Worm (Caenorhabditis elegans) whole organism, young adult: ENCODE results near the gene M01F1.8.
A peak's percentile ranks its signal among the peaks of the same experiment; 100 is the strongest.

Source experiments
- B0261.1 ChIP-seq: sonication (generic microtip); optimal IDR thresholded peaks from 2 replicates; lab custom pipeline; 2016; ENCODE audit warnings: mild to moderate bottlenecking, missing genetic modification characterization, moderate library complexity, missing compliant biosample characterization
- C06A6.2 ChIP-seq: fragments of 200-800 bp; sonication (Bioruptor generic); conservative IDR thresholded peaks from 2 replicates; pipeline ENCODE4 v1.3.6; 2022; ENCODE audit warnings: missing genetic modification characterization, missing compliant biosample characterization
- C17E4.6 ChIP-seq: fragments of 200-800 bp; sonication (Bioruptor generic); IDR thresholded peaks from 2 replicates; pipeline ENCODE4 v1.3.6; 2022; ENCODE audit warnings: missing genetic modification reagents, missing genetic modification characterization, missing compliant biosample characterization
- D2030.7 ChIP-seq: fragments of 200-800 bp; sonication (Bioruptor generic); IDR thresholded peaks from 2 replicates; pipeline ENCODE4 v1.3.6; 2022; ENCODE audit warnings: missing genetic modification reagents, missing genetic modification characterization, missing compliant biosample characterization
- F22D6.2 ChIP-seq: sonication (generic microtip); optimal IDR thresholded peaks from 2 replicates; lab custom pipeline; 2016; ENCODE audit warnings: mild to moderate bottlenecking, missing genetic modification characterization, missing compliant biosample characterization
- F33H1.4 ChIP-seq: fragments of 200-800 bp; sonication (Bioruptor generic); IDR thresholded peaks from 2 replicates; pipeline ENCODE4 v1.3.6; 2022; ENCODE audit warnings: missing genetic modification reagents, missing genetic modification characterization, missing compliant biosample characterization
- F39B2.1 ChIP-seq: fragments of 200-800 bp; sonication (Bioruptor generic); IDR thresholded peaks from 2 replicates; pipeline ENCODE4 v1.3.6; 2022; ENCODE audit warnings: missing genetic modification reagents, missing genetic modification characterization, missing compliant biosample characterization
- F49E8.2 ChIP-seq: sonication (generic microtip); optimal IDR thresholded peaks from 3 replicates; lab custom pipeline; 2017; ENCODE audit warnings: missing genetic modification characterization, mild to moderate bottlenecking, missing compliant biosample characterization, antibody characterized with exemption, moderate library complexity; ENCODE audit not compliant: insufficient read depth
- K12H6.12 ChIP-seq: fragments of 200-800 bp; sonication (Bioruptor generic); optimal IDR thresholded peaks from 2 replicates; lab custom pipeline; 2018; ENCODE audit warnings: mild to moderate bottlenecking, missing genetic modification characterization, missing compliant biosample characterization
- Y53F4B.3 ChIP-seq: fragments of 200-800 bp; sonication (Bioruptor generic); IDR thresholded peaks from 2 replicates; pipeline ENCODE4 v1.3.6; 2022; ENCODE audit warnings: missing genetic modification reagents, missing genetic modification characterization, missing compliant biosample characterization
- Y53G8AR.9 ChIP-seq: fragments of 200-800 bp; sonication (Bioruptor generic); conservative IDR thresholded peaks from 2 replicates; pipeline ENCODE4 v1.3.6; 2022; ENCODE audit warnings: missing genetic modification reagents, missing genetic modification characterization, missing compliant biosample characterization
- aptf-2 ChIP-seq: fragments of 200-800 bp; sonication (Bioruptor generic); conservative IDR thresholded peaks from 2 replicates; pipeline ENCODE4 v1.3.6; 2022; ENCODE audit warnings: missing genetic modification reagents, missing genetic modification characterization, missing compliant biosample characterization
- aptf-3 ChIP-seq: fragments of 200-800 bp; sonication (Bioruptor generic); IDR thresholded peaks from 2 replicates; pipeline ENCODE4 v1.3.6; 2022; ENCODE audit warnings: missing genetic modification characterization, missing compliant biosample characterization
- bed-1 ChIP-seq: fragments of 200-800 bp; sonication (Bioruptor generic); IDR thresholded peaks from 2 replicates; pipeline ENCODE4 v1.3.6; 2022; ENCODE audit warnings: missing genetic modification reagents, missing genetic modification characterization, missing compliant biosample characterization
- bed-2 ChIP-seq: fragments of 200-800 bp; sonication (Bioruptor generic); IDR thresholded peaks from 2 replicates; pipeline ENCODE4 v1.3.6; 2022; ENCODE audit warnings: missing genetic modification reagents, missing genetic modification characterization, missing compliant biosample characterization
- cebp-1 ChIP-seq, 2 experiments: fragments of 200-800 bp in 1 of 2; sonication (Bioruptor generic) in 1 of 2; sonication (generic microtip) in 1 of 2; IDR thresholded peaks in 1 of 2; optimal IDR thresholded peaks in 1 of 2; 2 replicates each; pipeline versions ENCODE4 v1.3.6 to Lab custom; 2017 to 2022; ENCODE audit warnings: missing compliant biosample characterization in 2 of 2, missing genetic modification characterization in 2 of 2, mild to moderate bottlenecking in 1 of 2, missing genetic modification reagents in 1 of 2, moderate library complexity in 1 of 2
- cebp-2 ChIP-seq: fragments of 200-800 bp; sonication (Bioruptor generic); IDR thresholded peaks from 2 replicates; pipeline ENCODE4 v1.3.6; 2022; ENCODE audit warnings: missing genetic modification characterization, missing compliant biosample characterization
- ceh-100 ChIP-seq: fragments of 200-800 bp; sonication (Bioruptor generic); IDR thresholded peaks from 2 replicates; pipeline ENCODE4 v1.3.6; 2022; ENCODE audit warnings: missing genetic modification reagents, missing genetic modification characterization, missing compliant biosample characterization
- ceh-91 ChIP-seq: fragments of 200-800 bp; sonication (Bioruptor generic); IDR thresholded peaks from 2 replicates; pipeline ENCODE4 v1.3.6; 2022; ENCODE audit warnings: missing genetic modification reagents, missing genetic modification characterization, missing compliant biosample characterization
- dox-1 ChIP-seq: fragments of 200-800 bp; sonication (Bioruptor generic); IDR thresholded peaks from 2 replicates; pipeline ENCODE4 v1.3.6; 2022; ENCODE audit warnings: missing genetic modification reagents, missing genetic modification characterization, missing compliant biosample characterization
- dpl-1 ChIP-seq: fragments of 150-350 bp; optimal IDR thresholded peaks from 2 replicates; lab custom pipeline; 2014; ENCODE audit warnings: missing biosample characterization, missing genetic modification reagents, missing genetic modification characterization
- ekl-4 ChIP-seq: fragments of 200-800 bp; sonication (Bioruptor generic); IDR thresholded peaks from 2 replicates; pipeline ENCODE4 v1.3.6; 2022; ENCODE audit warnings: missing genetic modification reagents, missing genetic modification characterization, missing compliant biosample characterization
- ets-4 ChIP-seq: fragments of 200-800 bp; sonication (Bioruptor generic); optimal IDR thresholded peaks from 2 replicates; lab custom pipeline; 2018; ENCODE audit warnings: mild to moderate bottlenecking, missing genetic modification characterization, missing compliant biosample characterization
- gei-17 ChIP-seq: fragments of 200-800 bp; sonication (Bioruptor generic); optimal IDR thresholded peaks from 2 replicates; lab custom pipeline; 2018; ENCODE audit warnings: mild to moderate bottlenecking, missing genetic modification characterization, missing compliant biosample characterization
- hlh-26 ChIP-seq: fragments of 200-800 bp; sonication (Bioruptor generic); conservative IDR thresholded peaks from 2 replicates; pipeline ENCODE4 v1.3.6; 2022; ENCODE audit warnings: missing genetic modification reagents, missing genetic modification characterization, missing compliant biosample characterization
- hsf-1 ChIP-seq: fragments of 200-800 bp; sonication (Bioruptor generic); IDR thresholded peaks from 2 replicates; pipeline ENCODE4 v1.3.6; 2022; ENCODE audit warnings: missing genetic modification reagents, missing genetic modification characterization, missing compliant biosample characterization
- lag-1 ChIP-seq: fragments of 200-800 bp; sonication (Bioruptor generic); IDR thresholded peaks from 2 replicates; pipeline ENCODE4 v1.3.6; 2022; ENCODE audit warnings: missing genetic modification reagents, missing genetic modification characterization, missing compliant biosample characterization
- let-607 ChIP-seq, 2 experiments: fragments of 200-800 bp in 1 of 2; sonication (Bioruptor generic) in 1 of 2; sonication (generic microtip) in 1 of 2; optimal IDR thresholded peaks; 2 replicates each; lab custom pipeline; 2016 to 2018; ENCODE audit warnings: mild to moderate bottlenecking in 2 of 2, missing compliant biosample characterization in 2 of 2, missing genetic modification characterization in 2 of 2, moderate library complexity in 2 of 2, missing genotype in 1 of 2
- lin-26 ChIP-seq: fragments of 200-800 bp; sonication (Bioruptor generic); IDR thresholded peaks from 2 replicates; pipeline ENCODE4 v1.3.6; 2022; ENCODE audit warnings: missing genetic modification reagents, missing genetic modification characterization, missing compliant biosample characterization
- lin-40 ChIP-seq: sonication (generic microtip); optimal IDR thresholded peaks from 2 replicates; lab custom pipeline; 2016; ENCODE audit warnings: missing genetic modification characterization, mild to moderate bottlenecking, missing compliant biosample characterization, missing genotype, missing genetic modification reagents
- lin-54 ChIP-seq: fragments of 200-800 bp; sonication (Bioruptor generic); optimal IDR thresholded peaks from 2 replicates; lab custom pipeline; 2018; ENCODE audit warnings: mild to moderate bottlenecking, missing genetic modification characterization, missing compliant biosample characterization
- lir-1 ChIP-seq: fragments of 200-800 bp; sonication (Bioruptor generic); conservative IDR thresholded peaks from 2 replicates; pipeline ENCODE4 v1.3.6; 2022; ENCODE audit warnings: missing genetic modification reagents, missing genetic modification characterization, missing compliant biosample characterization
- madf-3 ChIP-seq: fragments of 200-800 bp; sonication (Bioruptor generic); IDR thresholded peaks from 2 replicates; pipeline ENCODE4 v1.3.6; 2022; ENCODE audit warnings: missing genetic modification reagents, missing genetic modification characterization, missing compliant biosample characterization
- madf-6 ChIP-seq: fragments of 200-800 bp; sonication (Bioruptor generic); IDR thresholded peaks from 2 replicates; pipeline ENCODE4 v1.3.6; 2022; ENCODE audit warnings: missing genetic modification reagents, missing genetic modification characterization, missing compliant biosample characterization
- madf-8 ChIP-seq: fragments of 200-800 bp; sonication (Bioruptor generic); conservative IDR thresholded peaks from 2 replicates; pipeline ENCODE4 v1.3.6; 2022; ENCODE audit warnings: missing genetic modification reagents, missing genetic modification characterization, missing compliant biosample characterization
- mcd-1 ChIP-seq: fragments of 200-800 bp; sonication (Bioruptor generic); IDR thresholded peaks from 2 replicates; pipeline ENCODE4 v1.3.6; 2022; ENCODE audit warnings: missing genetic modification reagents, missing genetic modification characterization, missing compliant biosample characterization
- mxl-1 ChIP-seq: sonication (generic microtip); optimal IDR thresholded peaks from 2 replicates; lab custom pipeline; 2016; ENCODE audit warnings: missing genetic modification characterization, missing compliant biosample characterization
- nfya-1 ChIP-seq: sonication (generic microtip); optimal IDR thresholded peaks from 2 replicates; lab custom pipeline; 2017; ENCODE audit warnings: antibody characterized with exemption, missing compliant biosample characterization, missing genetic modification characterization, borderline replicate concordance; ENCODE audit not compliant: insufficient read depth
- nhr-120 ChIP-seq: fragments of 200-800 bp; sonication (Bioruptor generic); IDR thresholded peaks from 2 replicates; pipeline ENCODE4 v1.3.6; 2022; ENCODE audit warnings: missing genetic modification characterization, missing compliant biosample characterization
- nhr-179 ChIP-seq: sonication (generic microtip); optimal IDR thresholded peaks from 2 replicates; lab custom pipeline; 2016; ENCODE audit warnings: mild to moderate bottlenecking, missing genetic modification characterization, missing compliant biosample characterization
- pbrm-1 ChIP-seq: fragments of 200-800 bp; sonication (Bioruptor generic); IDR thresholded peaks from 2 replicates; pipeline ENCODE4 v1.3.6; 2022; ENCODE audit warnings: missing genetic modification reagents, missing genetic modification characterization, missing compliant biosample characterization
- repo-1 ChIP-seq: sonication (generic microtip); optimal IDR thresholded peaks from 2 replicates; lab custom pipeline; 2017; ENCODE audit warnings: mild to moderate bottlenecking, missing genetic modification characterization, missing compliant biosample characterization
- rpc-1 ChIP-seq, 2 experiments: fragments of 150-350 bp in 1 of 2; sonication (generic microtip) in 1 of 2; optimal IDR thresholded peaks; 2 replicates each; lab custom pipeline; 2014 to 2018; ENCODE audit warnings: missing biosample characterization in 1 of 2, missing genetic modification characterization in 1 of 2, missing genetic modification reagents in 1 of 2, missing genotype in 1 of 2
- tbx-9 ChIP-seq: sonication (generic microtip); optimal IDR thresholded peaks from 2 replicates; lab custom pipeline; 2016; ENCODE audit warnings: borderline replicate concordance, missing genetic modification characterization, inconsistent platforms, missing compliant biosample characterization
- unc-130 ChIP-seq: sonication (generic microtip); optimal IDR thresholded peaks from 2 replicates; lab custom pipeline; 2016; ENCODE audit warnings: missing genetic modification reagents, missing genetic modification characterization, missing compliant biosample characterization
- xnd-1 ChIP-seq: sonication (generic microtip); optimal IDR thresholded peaks from 2 replicates; lab custom pipeline; 2016; ENCODE audit warnings: missing genotype, missing genetic modification reagents, missing genetic modification characterization, missing compliant biosample characterization
- ztf-26 ChIP-seq: sonication (generic microtip); optimal IDR thresholded peaks from 2 replicates; lab custom pipeline; 2017; ENCODE audit warnings: missing genetic modification characterization, missing compliant biosample characterization

The M01F1.8 gene

DNA sequence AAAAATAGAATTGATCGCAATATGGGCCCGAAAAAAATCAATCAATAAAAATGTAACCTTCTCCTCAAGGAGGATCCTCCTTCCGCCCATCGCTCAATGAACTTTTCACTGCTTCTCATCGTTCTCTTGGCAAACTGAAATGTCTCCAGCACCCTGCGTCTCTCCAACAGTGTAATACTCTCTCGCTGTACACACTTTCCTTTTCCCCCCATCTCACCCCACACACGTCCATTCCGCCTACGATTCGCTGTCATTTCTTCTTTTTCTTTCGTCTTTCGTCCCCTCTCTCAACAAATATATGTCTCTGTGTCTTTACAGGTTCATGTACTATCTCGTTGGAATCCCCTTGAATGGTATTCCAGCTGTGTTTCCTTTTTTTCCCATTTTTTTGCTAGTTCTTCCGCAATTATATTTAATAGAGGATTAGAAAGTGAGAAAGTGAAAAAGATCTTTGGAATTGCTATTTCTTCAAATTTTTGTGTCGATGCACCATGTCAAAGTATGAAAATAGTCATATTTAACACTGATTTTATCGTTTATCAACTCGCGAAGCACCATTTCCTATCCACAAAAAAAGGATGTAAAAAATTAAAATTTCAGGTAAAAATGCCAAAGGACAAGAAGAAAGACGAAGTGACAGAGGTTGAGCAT lies 30.8 kb downstream of the M01F1.8 start, which contains the start of gene rsu-1 (continued):
- TF ChIP-seq F49E8.2 (no peak), lir-1 (no peak), dox-1 (GFP tag; lab: Robert Waterston, UW) (peak; percentile 34; the same call in 1 of the 2 replicates), F39B2.1 (GFP tag; lab: Robert Waterston, UW) (no peak), cebp-2 (GFP tag; lab: Robert Waterston, UW) (no peak), cebp-1 (GFP tag; IDR thresholded peaks at IDR 0.05; lab: Robert Waterston, UW) (no peak), cebp-1 (tag; optimal IDR thresholded peaks at IDR 0.05; lab: Kevin White, UChicago) (peak; percentile 56), lag-1 (no peak), hlh-26 (no peak), D2030.7 (no peak), aptf-3 (no peak), K12H6.12 (tag; lab: Kevin White, UChicago) (no peak), mxl-1 (no peak), unc-130 (GFP tag; lab: Kevin White, UChicago) (no peak), pbrm-1 (GFP tag; lab: Robert Waterston, UW) (no peak), madf-6 (no peak), C17E4.6 (GFP tag; lab: Robert Waterston, UW) (no peak), bed-1 (GFP tag; lab: Robert Waterston, UW) (no peak), lin-54 (GFP tag; lab: Kevin White, UChicago) (peak; percentile 15), nhr-120 (no peak), tbx-9 (tag; lab: Kevin White, UChicago) (no peak), madf-8 (GFP tag; lab: Robert Waterston, UW) (no peak), hsf-1 (GFP tag; lab: Robert Waterston, UW) (no peak), F33H1.4 (GFP tag; lab: Robert Waterston, UW) (no peak), repo-1 (tag; lab: Kevin White, UChicago) (no peak), gei-17 (GFP tag; lab: Kevin White, UChicago) (no peak), F22D6.2 (tag; lab: Kevin White, UChicago) (no peak), lin-26 (GFP tag; lab: Robert Waterston, UW) (no peak), ztf-26 (tag; lab: Kevin White, UChicago) (no peak), ceh-91 (GFP tag; lab: Robert Waterston, UW) (no peak), mcd-1 (GFP tag; lab: Robert Waterston, UW) (no peak), lin-40 (tag; lab: Kevin White, UChicago) (peak; percentile 50), let-607 (tag; optimal IDR thresholded peaks at IDR 0.05; lab: Kevin White, UChicago) (no peak), nfya-1 (no peak), ceh-100 (GFP tag; lab: Robert Waterston, UW) (no peak), dpl-1 (GFP tag; lab: Kevin White, UChicago) (no peak), Y53G8AR.9 (GFP tag; lab: Robert Waterston, UW) (0 out of 2 replicates have a peak, but pooled peaks have one; percentile 12), C06A6.2 (GFP tag; lab: Robert Waterston, UW) (no peak), aptf-2 (GFP tag; lab: Robert Waterston, UW) (no peak), rpc-1 (optimal IDR thresholded peaks at IDR 0.05; lab: Kevin White, UChicago) (no peak), rpc-1 (tag; optimal IDR thresholded peaks at IDR 0.05; lab: Kevin White, UChicago) (no peak), xnd-1 (tag; lab: Kevin White, UChicago) (no peak), Y53F4B.3 (GFP tag; lab: Robert Waterston, UW) (no peak), bed-2 (GFP tag; lab: Robert Waterston, UW) (no peak), nhr-179 (tag; lab: Kevin White, UChicago) (no peak), ets-4 (GFP tag; lab: Kevin White, UChicago) (no peak), ekl-4 (GFP tag; lab: Robert Waterston, UW) (no peak), madf-3 (no peak), B0261.1 (tag; lab: Kevin White, UChicago) (no peak)
